Fruit fly (Drosophila melanogaster): ENCODE data around the gene dos.

Gene dos

DNA sequence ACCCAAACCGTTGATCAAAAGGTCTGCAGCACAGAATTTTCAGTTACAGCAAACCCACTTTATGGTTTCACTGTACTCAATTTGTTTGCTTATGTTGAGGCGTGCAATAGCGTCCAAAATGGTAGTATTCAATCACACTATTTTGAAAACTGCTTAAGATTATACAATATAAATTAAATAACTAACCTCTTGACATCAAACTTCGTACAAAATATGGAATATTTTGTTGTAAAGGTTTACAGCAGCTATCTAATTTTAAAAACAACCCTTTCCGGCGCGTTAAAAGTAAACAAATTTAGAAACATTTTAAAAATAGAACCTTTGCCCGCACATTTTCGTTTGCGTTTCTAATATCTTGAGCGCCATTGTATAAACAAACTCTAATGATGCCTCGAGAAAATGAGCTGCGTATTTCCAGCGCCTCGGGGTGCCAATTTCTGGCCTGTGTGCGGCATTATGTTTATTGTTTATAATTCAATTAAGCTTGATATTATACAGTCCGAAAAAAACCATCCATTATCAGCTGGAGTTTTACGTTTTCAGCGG is 1.6 kb downstream of the dos start (continued):
- TF ChIP-seq sc (optimal IDR thresholded peaks at IDR 0.05): no peak
- no peak for TF ChIP-seq sc (GFP tag; optimal IDR thresholded peaks at IDR 0.05)
- TF ChIP-seq fd64A (GFP tag; optimal IDR thresholded peaks at IDR 0.05): peak; percentile 49
- TF ChIP-seq ap (GFP tag; IDR thresholded peaks at IDR 0.05): no peak
- TF ChIP-seq PHDP (tag; optimal IDR thresholded peaks at IDR 0.05): no peak
- peak; percentile 50 for TF ChIP-seq sens (GFP tag)
- no peak for TF ChIP-seq Fer2 (tag; optimal IDR thresholded peaks at IDR 0.05)
- no peak for TF ChIP-seq bab2 (GFP tag; optimal IDR thresholded peaks at IDR 0.05)
- no peak for TF ChIP-seq CG6654 (GFP tag; optimal IDR thresholded peaks at IDR 0.05)
- peak; percentile 13; the same call in 2 of the 3 replicates for TF ChIP-seq CG11695 (GFP tag; IDR thresholded peaks at IDR 0.05)
- TF ChIP-seq seq (GFP tag; IDR thresholded peaks at IDR 0.05): peak; percentile 7; the same call in 1 of the 2 replicates
- TF ChIP-seq CG3838 (GFP tag; optimal IDR thresholded peaks at IDR 0.05): no peak
- no peak for TF ChIP-seq D (optimal IDR thresholded peaks at IDR 0.05)
- peak; percentile 11 for TF ChIP-seq D (GFP tag; optimal IDR thresholded peaks at IDR 0.05)
- TF ChIP-seq ci (GFP tag; IDR thresholded peaks at IDR 0.05): peak; percentile 37; the same call in 2 of the 3 replicates
- TF ChIP-seq odd (GFP tag; optimal IDR thresholded peaks at IDR 0.05): peak; percentile 20
- no peak for TF ChIP-seq tgo (GFP tag; IDR thresholded peaks at IDR 0.05)
- TF ChIP-seq exex (tag; optimal IDR thresholded peaks at IDR 0.05): no peak
- TF ChIP-seq Xrp1 (GFP tag; IDR thresholded peaks at IDR 0.05): peak; percentile 22
- TF ChIP-seq NK7.1 (GFP tag; optimal IDR thresholded peaks at IDR 0.05): no peak
- 0 out of 2 replicates have a peak, but pooled peaks have one; percentile 13 for TF ChIP-seq CG4404 (GFP tag; IDR thresholded peaks at IDR 0.05)
- TF ChIP-seq CG18764 (GFP tag; optimal IDR thresholded peaks at IDR 0.05): no peak
- TF ChIP-seq gfzf (GFP tag; optimal IDR thresholded peaks at IDR 0.05): no peak
- no peak; the same call in 1 of the 2 replicates for TF ChIP-seq Rfx (GFP tag; IDR thresholded peaks at IDR 0.05)
- TF ChIP-seq CG17568 (GFP tag; optimal IDR thresholded peaks at IDR 0.05): no peak
- TF ChIP-seq sug (tag; optimal IDR thresholded peaks at IDR 0.05): no peak
- TF ChIP-seq Neu2 (GFP tag; optimal IDR thresholded peaks at IDR 0.05; ENCODE audit: borderline replicate concordance): no peak
- no peak for TF ChIP-seq Dip3 (GFP tag; optimal IDR thresholded peaks at IDR 0.05)
- no peak for TF ChIP-seq Atf-2 (GFP tag; optimal IDR thresholded peaks at IDR 0.05)
- TF ChIP-seq B-H1 (GFP tag; IDR thresholded peaks at IDR 0.05): 0 out of 3 replicates have a peak, but pooled peaks have one; percentile 17
- no peak for TF ChIP-seq sim (GFP tag; IDR thresholded peaks at IDR 0.05)
- peak; percentile 5 for TF ChIP-seq Nf-YC (tag; optimal IDR thresholded peaks at IDR 0.05)
- TF ChIP-seq Hmr (GFP tag; optimal IDR thresholded peaks at IDR 0.05): no peak
- TF ChIP-seq CG8944 (GFP tag; optimal IDR thresholded peaks at IDR 0.05): no peak
- no peak for TF ChIP-seq kni (GFP tag; optimal IDR thresholded peaks at IDR 0.05)
- no peak for TF ChIP-seq MESR4 (GFP tag; optimal IDR thresholded peaks at IDR 0.05)
- TF ChIP-seq lov (optimal IDR thresholded peaks at IDR 0.05): no peak
- TF ChIP-seq lov (GFP tag; IDR thresholded peaks at IDR 0.05): no peak
- TF ChIP-seq Six4 (GFP tag; optimal IDR thresholded peaks at IDR 0.05): no peak
- no peak for TF ChIP-seq Bteb2 (GFP tag; optimal IDR thresholded peaks at IDR 0.05)
- TF ChIP-seq CG6254 (GFP tag; optimal IDR thresholded peaks at IDR 0.05): no peak
- TF ChIP-seq Doc2 (GFP tag; IDR thresholded peaks at IDR 0.05): no peak
- no peak for TF ChIP-seq Mrtf (GFP tag; IDR thresholded peaks at IDR 0.05)
- no peak for TF ChIP-seq CG4282 (GFP tag; optimal IDR thresholded peaks at IDR 0.05)
- peak; percentile 68 for TF ChIP-seq CG31441 (GFP tag; IDR thresholded peaks at IDR 0.05)
- TF ChIP-seq cg (GFP tag; optimal IDR thresholded peaks at IDR 0.05): no peak
- TF ChIP-seq Antp (GFP tag; optimal IDR thresholded peaks at IDR 0.05): peak; percentile 5
- no peak for TF ChIP-seq CG10462 (GFP tag; optimal IDR thresholded peaks at IDR 0.05)
- TF ChIP-seq CG32767 (GFP tag; IDR thresholded peaks at IDR 0.05): no peak
- no peak for TF ChIP-seq CG1603 (tag; optimal IDR thresholded peaks at IDR 0.05)
- TF ChIP-seq jumu (GFP tag; optimal IDR thresholded peaks at IDR 0.05): peak; percentile 25
- TF ChIP-seq CG8089 (GFP tag; optimal IDR thresholded peaks at IDR 0.05): no peak
- no peak for TF ChIP-seq her (GFP tag; optimal IDR thresholded peaks at IDR 0.05)
